Worm (Caenorhabditis elegans) whole organism, L4 larva: Measurements from ENCODE around the gene hmit-1.2.
A peak's percentile ranks its signal among the peaks of the same experiment; 100 is the strongest.

Experiments
- F26F4.8 ChIP-seq: fragments of 200-800 bp; sonication (Bioruptor generic); conservative IDR thresholded peaks from 2 replicates; pipeline ENCODE4 v1.3.6; 2022; ENCODE audit warnings: missing genetic modification characterization, missing compliant biosample characterization
- F49E8.2 ChIP-seq: sonication (generic microtip); optimal IDR thresholded peaks from 2 replicates; lab custom pipeline; 2016; ENCODE audit warnings: missing compliant biosample characterization, mild to moderate bottlenecking, missing genetic modification characterization, borderline replicate concordance
- Y48G9A.11 ChIP-seq: fragments of 200-800 bp; sonication (Bioruptor generic); IDR thresholded peaks from 2 replicates; pipeline ENCODE4 v1.3.6; 2022; ENCODE audit warnings: missing genetic modification reagents, missing genetic modification characterization, missing compliant biosample characterization
- Y5F2A.4 ChIP-seq: fragments of 200-800 bp; sonication (Bioruptor generic); optimal IDR thresholded peaks from 2 replicates; lab custom pipeline; 2018; ENCODE audit warnings: mild to moderate bottlenecking, missing genetic modification characterization, missing compliant biosample characterization
- aha-1 ChIP-seq: fragments of 150-350 bp; peaks from one replicate; lab custom pipeline; 2014; ENCODE audit warnings: missing biosample characterization, missing genetic modification characterization
- ama-1 ChIP-seq: fragments of 150-350 bp; optimal IDR thresholded peaks from 2 replicates; lab custom pipeline; 2014; ENCODE audit warnings: inconsistent platforms, mixed read lengths
- ceh-44 ChIP-seq: fragments of 200-800 bp; sonication (Bioruptor generic); IDR thresholded peaks from 2 replicates; pipeline ENCODE4 v1.3.6; 2022; ENCODE audit warnings: missing genetic modification reagents, missing genetic modification characterization, missing compliant biosample characterization
- ceh-82 ChIP-seq: sonication (generic microtip); optimal IDR thresholded peaks from 2 replicates; lab custom pipeline; 2017; ENCODE audit warnings: missing biosample characterization, missing genetic modification characterization
- daf-12 ChIP-seq: fragments of 150-350 bp; optimal IDR thresholded peaks from 2 replicates; lab custom pipeline; 2014; ENCODE audit warnings: missing biosample characterization, missing genetic modification reagents, missing genetic modification characterization
- daf-16 ChIP-seq, 3 experiments: sonication (generic microtip); optimal IDR thresholded peaks; 2 replicates each; lab custom pipeline; 2016 to 2017; ENCODE audit warnings: missing genetic modification characterization in 3 of 3, missing genetic modification reagents in 3 of 3, mild to moderate bottlenecking in 2 of 3, missing compliant biosample characterization in 2 of 3, missing biosample characterization in 1 of 3, moderate library complexity in 1 of 3
- daf-19 ChIP-seq: fragments of 200-800 bp; sonication (Bioruptor generic); conservative IDR thresholded peaks from 2 replicates; pipeline ENCODE4 v1.3.6; 2022; ENCODE audit warnings: missing genetic modification characterization, missing compliant biosample characterization
- dmd-8 ChIP-seq: fragments of 200-800 bp; sonication (Bioruptor generic); IDR thresholded peaks from 2 replicates; pipeline ENCODE4 v1.3.6; 2022; ENCODE audit warnings: missing genetic modification characterization, missing compliant biosample characterization
- dve-1 ChIP-seq: sonication (generic microtip); optimal IDR thresholded peaks from 2 replicates; lab custom pipeline; 2017; ENCODE audit warnings: antibody characterized with exemption, mild to moderate bottlenecking, missing genetic modification characterization, missing compliant biosample characterization; ENCODE audit not compliant: insufficient read depth
- hlh-30 ChIP-seq: sonication (generic microtip); optimal IDR thresholded peaks from 2 replicates; lab custom pipeline; 2017; ENCODE audit warnings: antibody characterized with exemption, mild to moderate bottlenecking, missing genetic modification characterization, missing compliant biosample characterization; ENCODE audit not compliant: insufficient read depth
- jun-1 ChIP-seq: fragments of 150-350 bp; optimal IDR thresholded peaks from 2 replicates; lab custom pipeline; 2014; ENCODE audit warnings: missing biosample characterization, missing genetic modification reagents, missing genetic modification characterization
- lin-38 ChIP-seq: fragments of 200-800 bp; sonication (Bioruptor generic); IDR thresholded peaks from 2 replicates; pipeline ENCODE4 v1.3.6; 2022; ENCODE audit warnings: missing genetic modification reagents, missing genetic modification characterization, missing compliant biosample characterization
- madf-5 ChIP-seq, 2 experiments: fragments of 200-800 bp; sonication (Bioruptor generic); IDR thresholded peaks; 2 replicates each; pipeline ENCODE4 v1.3.6; 2022; ENCODE audit warnings: missing compliant biosample characterization in 2 of 2, missing genetic modification characterization in 2 of 2
- madf-9 ChIP-seq: fragments of 200-800 bp; sonication (Bioruptor generic); conservative IDR thresholded peaks from 2 replicates; pipeline ENCODE4 v1.3.6; 2022; ENCODE audit warnings: missing genetic modification reagents, missing genetic modification characterization, missing compliant biosample characterization
- mes-2 ChIP-seq: sonication (generic microtip); optimal IDR thresholded peaks from 2 replicates; lab custom pipeline; 2016; ENCODE audit warnings: missing genotype, mild to moderate bottlenecking, missing genetic modification characterization, missing compliant biosample characterization; ENCODE audit not compliant: poor library complexity, severe bottlenecking
- mxl-2 ChIP-seq: fragments of 200-800 bp; sonication (Bioruptor generic); conservative IDR thresholded peaks from 2 replicates; pipeline ENCODE4 v1.3.6; 2022; ENCODE audit warnings: missing genetic modification reagents, missing genetic modification characterization, missing compliant biosample characterization
- mxl-3 ChIP-seq: fragments of 200-800 bp; sonication (Bioruptor generic); optimal IDR thresholded peaks from 2 replicates; lab custom pipeline; 2018; ENCODE audit warnings: mild to moderate bottlenecking, missing genetic modification characterization, missing compliant biosample characterization
- nhr-25 ChIP-seq: sonication (generic microtip); optimal IDR thresholded peaks from 2 replicates; lab custom pipeline; 2017; ENCODE audit warnings: missing genetic modification characterization, mild to moderate bottlenecking, missing compliant biosample characterization, antibody characterized with exemption, moderate library complexity, borderline replicate concordance; ENCODE audit not compliant: insufficient read depth
- nhr-42 ChIP-seq: fragments of 200-800 bp; sonication (Bioruptor generic); IDR thresholded peaks from 2 replicates; pipeline ENCODE4 v1.3.6; 2022; ENCODE audit warnings: missing genetic modification characterization, missing compliant biosample characterization
- pha-4 ChIP-seq, 2 experiments: fragments of 150-350 bp in 1 of 2; fragments of 200-800 bp in 1 of 2; sonication (Bioruptor generic) in 1 of 2; IDR thresholded peaks in 1 of 2; optimal IDR thresholded peaks in 1 of 2; 2 replicates each; pipeline versions ENCODE4 v1.3.6 to Lab custom; 2014 to 2022; ENCODE audit warnings: missing genetic modification characterization in 2 of 2, missing genetic modification reagents in 2 of 2, missing biosample characterization in 1 of 2, missing compliant biosample characterization in 1 of 2
- php-3 ChIP-seq: fragments of 200-800 bp; sonication (Bioruptor generic); IDR thresholded peaks from 2 replicates; pipeline ENCODE4 v1.3.6; 2022; ENCODE audit warnings: missing genetic modification reagents, missing genetic modification characterization, missing compliant biosample characterization
- pqm-1 ChIP-seq: sonication (generic microtip); optimal IDR thresholded peaks from 2 replicates; lab custom pipeline; 2017; ENCODE audit warnings: missing biosample characterization, missing genetic modification characterization
- sdz-12 ChIP-seq: fragments of 200-800 bp; sonication (Bioruptor generic); optimal IDR thresholded peaks from 2 replicates; lab custom pipeline; 2018; ENCODE audit warnings: mild to moderate bottlenecking, missing genetic modification characterization, missing compliant biosample characterization
- set-16 ChIP-seq: fragments of 200-800 bp; sonication (Bioruptor generic); IDR thresholded peaks from 2 replicates; pipeline ENCODE4 v1.3.6; 2022; ENCODE audit warnings: missing genetic modification reagents, missing genetic modification characterization, missing compliant biosample characterization
- skn-1 ChIP-seq: fragments of 150-350 bp; optimal IDR thresholded peaks from 2 replicates; lab custom pipeline; 2014; ENCODE audit warnings: missing biosample characterization, missing genetic modification characterization
- tag-97 ChIP-seq: fragments of 200-800 bp; sonication (Bioruptor generic); IDR thresholded peaks from 2 replicates; pipeline ENCODE4 v1.3.6; 2022; ENCODE audit warnings: missing genetic modification characterization, missing compliant biosample characterization
- unc-130 ChIP-seq: sonication (generic microtip); optimal IDR thresholded peaks from 2 replicates; lab custom pipeline; 2016; ENCODE audit warnings: missing genetic modification reagents, missing genetic modification characterization, missing compliant biosample characterization
- vab-7 ChIP-seq: fragments of 200-800 bp; sonication (Bioruptor generic); IDR thresholded peaks from 2 replicates; pipeline ENCODE4 v1.3.6; 2022; ENCODE audit warnings: missing genetic modification reagents, missing genetic modification characterization, missing compliant biosample characterization
- zip-11 ChIP-seq: fragments of 200-800 bp; sonication (Bioruptor generic); IDR thresholded peaks from 2 replicates; pipeline ENCODE4 v1.3.6; 2022; ENCODE audit warnings: missing genetic modification characterization, missing compliant biosample characterization
- zip-2 ChIP-seq: fragments of 150-350 bp; optimal IDR thresholded peaks from 2 replicates; lab custom pipeline; 2014; ENCODE audit warnings: missing biosample characterization, missing genetic modification characterization
- ztf-11 ChIP-seq: fragments of 150-350 bp; optimal IDR thresholded peaks from 2 replicates; lab custom pipeline; 2014; ENCODE audit warnings: missing biosample characterization, missing genetic modification characterization
- ztf-7 ChIP-seq: fragments of 150-350 bp; optimal IDR thresholded peaks from 2 replicates; lab custom pipeline; 2014; ENCODE audit warnings: missing biosample characterization, missing genetic modification characterization

Gene hmit-1.2

DNA sequence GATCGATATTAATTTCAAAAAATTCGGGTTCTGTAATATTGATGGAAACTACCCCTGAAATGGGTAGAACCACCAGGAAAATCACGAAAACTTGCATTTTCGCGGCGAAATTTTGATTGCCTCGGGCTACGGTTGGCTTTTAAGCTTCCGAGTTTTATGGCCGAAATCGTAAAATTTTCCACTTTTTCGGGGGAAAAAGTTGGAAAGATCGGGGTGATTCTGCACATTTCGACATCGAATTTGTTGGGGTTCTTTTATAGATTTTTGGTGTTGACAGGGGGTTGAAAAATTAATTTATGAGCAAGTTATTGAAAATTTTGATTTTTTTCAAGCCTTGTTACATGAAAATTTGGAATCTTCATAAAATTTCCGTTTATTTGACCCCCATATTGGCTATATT lies 29.2 kb downstream of the hmit-1.2 start, which contains the start of gene Y51A2D.8:
Gene Y51A2D.8, minus strand, starts transcription at position 101 of the 400 bp plus-strand sequence.
- TF ChIP-seq daf-12 (no peak), ztf-11 (tag; lab: Kevin White, UChicago) (no peak), Y5F2A.4 (GFP tag; lab: Kevin White, UChicago) (no peak), madf-9 (no peak), nhr-25 (tag; lab: Kevin White, UChicago) (no peak), nhr-42 (no peak), daf-19 (no peak), mxl-2 (GFP tag; lab: Robert Waterston, UW) (no peak), ama-1 (lab: Kevin White, UChicago) (no peak), F49E8.2 (tag; lab: Kevin White, UChicago) (no peak), unc-130 (GFP tag; lab: Kevin White, UChicago) (no peak)

DNA sequence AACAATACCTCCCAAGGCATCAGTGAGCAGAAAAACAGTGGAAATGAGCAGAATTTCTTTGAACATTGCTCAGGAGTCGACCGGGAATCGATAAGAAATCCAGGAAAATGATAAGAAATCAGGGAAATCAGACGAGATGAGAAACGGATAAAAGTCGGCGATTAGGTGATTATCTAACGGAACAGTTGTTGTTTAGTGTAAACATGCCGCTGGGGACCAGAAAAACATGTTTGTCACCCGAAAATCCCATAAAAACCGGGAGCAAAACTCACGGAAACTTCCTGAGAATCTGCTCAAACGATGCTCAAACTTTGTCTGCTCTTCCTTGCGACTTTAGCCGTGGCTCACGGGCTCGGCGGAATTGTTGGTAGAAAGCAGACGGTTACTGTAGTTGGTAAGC lies 31.9 kb downstream of the hmit-1.2 start, which contains the start of the genes ttr-24 and ttr-25:
Gene ttr-24, minus strand, starts transcription at position 156 of the 400 bp plus-strand sequence.
Gene ttr-25, plus strand, starts transcription at position 227 of the 400 bp plus-strand sequence.
- no peak for TF ChIP-seq set-16 (GFP tag; lab: Robert Waterston, UW)
- peak in 1 of 2 experiments; percentile 77 for TF ChIP-seq daf-16 (GFP tag; optimal IDR thresholded peaks at IDR 0.05; lab: Kevin White, UChicago)
- TF ChIP-seq daf-16 (tag; optimal IDR thresholded peaks at IDR 0.05; lab: Kevin White, UChicago) = no peak
- TF ChIP-seq, all 104 proteins: peak for 1

DNA sequence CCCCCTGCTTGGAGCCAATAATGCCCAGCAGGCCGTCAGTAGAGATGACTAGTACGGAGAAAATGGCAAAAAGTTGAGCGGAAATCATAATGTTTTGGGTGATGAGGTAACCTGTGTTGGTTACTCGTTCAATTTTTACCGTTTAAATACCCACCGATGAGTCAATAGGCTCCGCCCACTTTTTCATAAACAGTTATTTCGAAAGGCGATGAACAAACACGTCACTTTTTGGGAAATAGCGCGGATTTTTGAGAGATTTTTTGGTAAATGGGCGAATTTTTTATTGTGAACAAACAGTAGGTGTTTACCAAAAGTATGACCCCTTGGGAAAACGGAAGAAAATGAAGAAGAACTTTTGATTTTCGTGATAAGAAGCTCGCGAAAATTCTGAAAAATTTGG lies 35.6 kb downstream of the hmit-1.2 start, which contains the start of gene ttr-26:
Gene ttr-26, minus strand, starts transcription at position 101 of the 400 bp plus-strand sequence.
- TF ChIP-seq ceh-82 = no peak
- TF ChIP-seq zip-11 = no peak
- TF ChIP-seq Y48G9A.11 (GFP tag; lab: Robert Waterston, UW) = no peak
- no peak for TF ChIP-seq tag-97 (GFP tag; lab: Robert Waterston, UW)
- TF ChIP-seq sdz-12 (GFP tag; lab: Kevin White, UChicago) = no peak
- no peak for TF ChIP-seq vab-7
- TF ChIP-seq dve-1 (tag; lab: Kevin White, UChicago) = no peak
- TF ChIP-seq php-3 (GFP tag; lab: Robert Waterston, UW) = no peak
- TF ChIP-seq nhr-42 = no peak
- no peak for TF ChIP-seq jun-1
- TF ChIP-seq ceh-44 = no peak
- TF ChIP-seq, all 104 proteins: peak for 0

DNA sequence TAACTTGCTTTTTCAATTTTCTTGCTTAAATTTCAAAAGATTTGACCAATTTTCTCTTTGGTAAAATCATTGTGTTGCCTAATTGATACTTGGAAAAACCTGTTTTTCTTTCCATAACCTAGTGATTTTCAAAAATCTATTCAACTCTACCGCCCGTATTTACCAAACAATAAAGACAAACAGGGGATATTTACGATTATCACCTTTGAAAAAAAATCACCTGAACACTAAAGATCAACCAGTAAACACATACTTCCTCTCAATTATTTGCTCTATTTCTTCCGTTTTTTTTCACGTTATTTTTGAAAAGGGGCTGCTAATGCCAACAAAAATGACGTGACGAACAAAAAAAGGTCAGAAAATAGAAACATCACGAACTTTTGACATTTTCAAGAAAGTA lies 36.4 kb downstream of the hmit-1.2 start:
- TF ChIP-seq aha-1 (tag; lab: Kevin White, UChicago) (peak; percentile 54), ztf-7 (tag; lab: Kevin White, UChicago) (no peak), F49E8.2 (tag; lab: Kevin White, UChicago) (no peak), daf-12 (no peak)
- TF ChIP-seq, all 104 proteins: peak for 1

DNA sequence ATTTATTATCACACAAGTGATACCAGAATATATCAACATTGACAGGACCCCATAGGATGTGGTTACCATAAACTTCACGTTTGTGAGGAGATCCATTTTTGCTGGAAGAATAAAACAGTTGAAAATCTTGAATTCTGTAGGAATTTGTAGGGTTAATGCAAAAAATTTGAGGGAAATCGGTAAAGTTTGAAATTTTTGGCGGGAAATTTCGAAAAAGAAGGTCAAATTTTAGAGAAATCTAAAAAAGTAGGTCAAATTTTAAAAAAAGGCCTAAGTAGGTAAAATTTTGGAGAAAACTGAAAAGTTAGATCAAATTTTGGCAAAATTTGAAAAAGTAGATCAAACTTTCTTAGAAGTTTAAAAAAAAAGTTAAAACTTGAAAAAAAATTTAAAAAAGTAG lies 40.2 kb downstream of the hmit-1.2 start, which contains the start of gene srg-34:
Gene srg-34, minus strand, starts transcription at position 101 of the 400 bp plus-strand sequence.
- no peak for TF ChIP-seq dmd-8 (GFP tag; lab: Robert Waterston, UW)
- TF ChIP-seq mes-2 = no peak
- TF ChIP-seq Y5F2A.4 (GFP tag; lab: Kevin White, UChicago) = no peak
- no peak for TF ChIP-seq lin-38
- TF ChIP-seq madf-5 (GFP tag; IDR thresholded peaks at IDR 0.05; lab: Robert Waterston, UW) = no peak
- TF ChIP-seq F26F4.8 = no peak
- TF ChIP-seq hlh-30 (tag; lab: Kevin White, UChicago) = no peak
- no peak for TF ChIP-seq zip-2 (tag; lab: Kevin White, UChicago)
- TF ChIP-seq pha-4 (GFP tag; IDR thresholded peaks at IDR 0.05; lab: Robert Waterston, UW) = no peak
- no peak for TF ChIP-seq pha-4 (tag; optimal IDR thresholded peaks at IDR 0.05; lab: Kevin White, UChicago)
- TF ChIP-seq pqm-1 = no peak
- no peak for TF ChIP-seq mxl-3 (GFP tag; lab: Kevin White, UChicago)
- TF ChIP-seq tag-97 (GFP tag; lab: Robert Waterston, UW) = no peak
- TF ChIP-seq daf-19 = no peak
- TF ChIP-seq dve-1 (tag; lab: Kevin White, UChicago) = no peak
- no peak for TF ChIP-seq Y48G9A.11 (GFP tag; lab: Robert Waterston, UW)
- no peak for TF ChIP-seq php-3 (GFP tag; lab: Robert Waterston, UW)
- TF ChIP-seq ztf-11 (tag; lab: Kevin White, UChicago) = no peak
- TF ChIP-seq skn-1 (tag; lab: Kevin White, UChicago) = no peak
